Fruit fly (Drosophila melanogaster): ENCODE results near the gene fd102C.

dm6 chr4:846092-846491, 1.8 kb upstream of the fd102C start:
- TF ChIP-seq CG8478 (optimal IDR thresholded peaks at IDR 0.05), result no peak
- no peak for TF ChIP-seq CTCF (optimal IDR thresholded peaks at IDR 0.05)

Measured in S2 (cell line).